Worm (Caenorhabditis elegans) whole organism, L4 larva: ENCODE data around the gene R09A8.5.

ENCODE experiments used
- ama-1 ChIP-seq: fragments of 150-350 bp; optimal IDR thresholded peaks from 2 replicates; lab custom pipeline; 2014; ENCODE audit warnings: inconsistent platforms, mixed read lengths
- cey-2 ChIP-seq: sonication (generic microtip); optimal IDR thresholded peaks from 3 replicates; lab custom pipeline; 2017; ENCODE audit warnings: missing genetic modification characterization, mild to moderate bottlenecking, missing compliant biosample characterization, antibody characterized with exemption, borderline replicate concordance; ENCODE audit not compliant: insufficient read depth

DNA sequence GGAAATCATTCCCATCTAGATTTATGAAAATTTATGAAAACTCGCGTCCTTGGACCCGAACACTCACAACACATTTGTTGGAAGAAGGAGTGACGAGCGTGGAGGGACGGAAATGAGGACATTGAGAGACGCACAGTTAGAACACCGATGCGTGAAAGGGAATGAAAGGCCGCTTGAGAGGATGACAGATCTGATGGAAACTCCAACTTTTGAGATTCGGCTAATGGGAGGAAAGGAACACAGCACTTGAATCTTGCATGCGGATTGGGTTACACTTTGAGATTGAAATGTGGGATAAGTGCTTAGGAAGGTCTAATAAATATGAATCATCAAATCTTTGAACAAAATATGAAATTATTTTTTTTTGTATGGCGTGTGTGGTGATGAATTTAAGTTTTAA lies 5.5 kb upstream of the R09A8.5 start:
- TF ChIP-seq ama-1, result no peak
- TF ChIP-seq cey-2 (tag; lab: Kevin White, UChicago), result no peak
